Fruit fly (Drosophila melanogaster): ENCODE data around the gene Rpn7.
A peak's percentile ranks its signal among the peaks of the same experiment; 100 is the strongest.

Rpn7 gene

dm6 chr3R:22464611-22465113 lies 2.8 kb upstream of the Rpn7 start, which contains the start of gene CG7054 (continued):
- TF ChIP-seq CG1024 (GFP tag; IDR thresholded peaks at IDR 0.05) (no peak), NC2β (GFP tag; optimal IDR thresholded peaks at IDR 0.05) (no peak), NC2α (GFP tag; optimal IDR thresholded peaks at IDR 0.05) (no peak), CG10147 (GFP tag; optimal IDR thresholded peaks at IDR 0.05) (peak; percentile 14), slp2 (GFP tag; optimal IDR thresholded peaks at IDR 0.05) (no peak), sqz (GFP tag; optimal IDR thresholded peaks at IDR 0.05) (no peak), disco-r (GFP tag; optimal IDR thresholded peaks at IDR 0.05) (no peak), CG12236 (GFP tag; optimal IDR thresholded peaks at IDR 0.05) (no peak), CG2202 (tag; optimal IDR thresholded peaks at IDR 0.05) (no peak), lilli (GFP tag; optimal IDR thresholded peaks at IDR 0.05) (peak; percentile 39), pzg (GFP tag; optimal IDR thresholded peaks at IDR 0.05) (peak; percentile 16), CG4360 (GFP tag; IDR thresholded peaks at IDR 0.05) (no peak), Nf-YB (GFP tag; optimal IDR thresholded peaks at IDR 0.05) (peak; percentile 29), az2 (GFP tag; optimal IDR thresholded peaks at IDR 0.05) (no peak), Lhr (GFP tag; optimal IDR thresholded peaks at IDR 0.05) (no peak), Neu2 (GFP tag; optimal IDR thresholded peaks at IDR 0.05; ENCODE audit: borderline replicate concordance) (no peak), Six4 (GFP tag; optimal IDR thresholded peaks at IDR 0.05) (no peak), pho (GFP tag; optimal IDR thresholded peaks at IDR 0.05) (no peak), pfk (GFP tag; optimal IDR thresholded peaks at IDR 0.05) (no peak), CG17802 (tag; optimal IDR thresholded peaks at IDR 0.05) (no peak), D19B (GFP tag; optimal IDR thresholded peaks at IDR 0.05) (no peak), CG18476 (GFP tag; optimal IDR thresholded peaks at IDR 0.05) (peak; percentile 70), btn (GFP tag; optimal IDR thresholded peaks at IDR 0.05) (no peak), unpg (GFP tag; optimal IDR thresholded peaks at IDR 0.05) (peak; percentile 22), TFAM (GFP tag; optimal IDR thresholded peaks at IDR 0.05) (no peak), CG10959 (GFP tag; IDR thresholded peaks at IDR 0.05) (no peak), CrebB (tag; optimal IDR thresholded peaks at IDR 0.05) (peak; percentile 37), salm (tag; optimal IDR thresholded peaks at IDR 0.05) (peak; percentile 42), sisA (GFP tag; IDR thresholded peaks at IDR 0.05) (no peak), jing (GFP tag; optimal IDR thresholded peaks at IDR 0.05) (no peak), vfl (GFP tag; optimal IDR thresholded peaks at IDR 0.05) (no peak), HLH4C (GFP tag; IDR thresholded peaks at IDR 0.05; ENCODE audit: partially characterized antibody) (no peak), grau (tag; optimal IDR thresholded peaks at IDR 0.05) (peak; percentile 35), CG3407 (GFP tag; optimal IDR thresholded peaks at IDR 0.05) (no peak), HLH3B (GFP tag; IDR thresholded peaks at IDR 0.05) (no peak), ato (GFP tag; IDR thresholded peaks at IDR 0.05; ENCODE audit: partially characterized antibody) (no peak), CG3995 (GFP tag; optimal IDR thresholded peaks at IDR 0.05) (peak; percentile 1), ftz-f1 (GFP tag; optimal IDR thresholded peaks at IDR 0.05) (no peak), tap (tag; optimal IDR thresholded peaks at IDR 0.05) (peak; percentile 30), bsh (GFP tag; optimal IDR thresholded peaks at IDR 0.05) (no peak), aop (GFP tag; IDR thresholded peaks at IDR 0.05) (no peak), Ada2b (GFP tag; IDR thresholded peaks at IDR 0.05) (no peak), Atf3 (GFP tag; optimal IDR thresholded peaks at IDR 0.05) (no peak), exex (tag; optimal IDR thresholded peaks at IDR 0.05) (peak; percentile 84), shn (GFP tag; optimal IDR thresholded peaks at IDR 0.05) (peak; percentile 32), stwl (tag; optimal IDR thresholded peaks at IDR 0.05) (no peak), chinmo (GFP tag; IDR thresholded peaks at IDR 0.05; ENCODE audit: partially characterized antibody) (0 out of 4 replicates have a peak, but pooled peaks have one; percentile 61), Dek (tag; optimal IDR thresholded peaks at IDR 0.05) (no peak), Poxn (GFP tag; IDR thresholded peaks at IDR 0.05) (no peak), CG15696 (tag; optimal IDR thresholded peaks at IDR 0.05) (no peak), CG17361 (GFP tag; IDR thresholded peaks at IDR 0.05) (peak; percentile 35; the same call in 2 of the 3 replicates)
